Worm (Caenorhabditis elegans) whole organism, L4/young adult: ENCODE data around the gene clec-165.

Experiments
- dao-5 ChIP-seq: sonication (generic microtip); optimal IDR thresholded peaks from 2 replicates; lab custom pipeline; 2016; ENCODE audit warnings: missing genotype, missing genetic modification characterization, moderate library complexity, missing compliant biosample characterization
- him-1 ChIP-seq: sonication (generic microtip); optimal IDR thresholded peaks from 2 replicates; lab custom pipeline; 2016; ENCODE audit warnings: missing genotype, missing genetic modification reagents, missing genetic modification characterization, missing compliant biosample characterization

DNA sequence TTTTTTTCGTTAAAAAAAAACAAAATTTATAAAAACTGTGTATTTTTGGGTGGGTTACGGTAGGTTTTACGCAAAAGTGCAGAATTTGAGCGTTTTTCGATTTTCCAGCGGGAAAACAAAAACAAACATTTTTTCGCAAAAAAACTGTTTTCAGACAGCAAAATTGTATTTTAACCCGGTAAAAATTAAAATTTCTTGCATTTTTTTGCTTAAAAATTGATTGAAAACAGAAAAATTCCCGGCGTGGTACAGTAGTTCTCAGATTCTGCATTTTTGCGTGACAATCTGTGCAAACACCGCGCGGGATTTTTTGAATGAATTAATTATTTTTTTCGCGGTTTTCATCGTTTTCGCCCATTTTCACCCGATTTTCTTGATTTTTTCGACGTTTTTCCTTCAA is 30.4 kb upstream of the clec-165 start:
- TF ChIP-seq dao-5 (tag; lab: Kevin White, UChicago) (no peak), him-1 (tag; lab: Kevin White, UChicago) (no peak)
